Fruit fly (Drosophila melanogaster) whole organism, embryonic: Measurements from ENCODE around the gene Idi.

ENCODE experiments used
- Abd-B ChIP-seq: fragments of 200-800 bp; sonication (Bioruptor generic); optimal IDR thresholded peaks from 2 replicates; lab custom pipeline; 2018; ENCODE audit warnings: missing biosample characterization, mild to moderate bottlenecking, missing genetic modification characterization, moderate library complexity
- CG12942 ChIP-seq: fragments of 200-800 bp; sonication (Bioruptor generic); optimal IDR thresholded peaks from 3 replicates; lab custom pipeline; 2016; ENCODE audit warnings: missing biosample characterization, missing genetic modification characterization
- CG14050 ChIP-seq: fragments of 200-800 bp; sonication (Bioruptor generic); IDR thresholded peaks from 3 replicates; pipeline ENCODE4 v1.3.6; 2022; ENCODE audit warnings: missing biosample characterization, missing genetic modification characterization
- CG15269 ChIP-seq: fragments of 200-800 bp; sonication (Bioruptor generic); optimal IDR thresholded peaks from 2 replicates; lab custom pipeline; 2018; ENCODE audit warnings: missing biosample characterization, mild to moderate bottlenecking, missing genetic modification characterization, moderate library complexity
- CG16813 ChIP-seq: fragments of 200-800 bp; sonication (Bioruptor generic); IDR thresholded peaks from 3 replicates; pipeline ENCODE4 v1.3.6; 2022; ENCODE audit warnings: missing biosample characterization, missing genetic modification characterization; ENCODE audit not compliant: partially characterized antibody
- CG17361 ChIP-seq: fragments of 200-800 bp; sonication (Bioruptor generic); IDR thresholded peaks from 3 replicates; pipeline ENCODE4 v1.3.6; 2022; ENCODE audit warnings: missing biosample characterization, missing genetic modification characterization
- CG18476 ChIP-seq: fragments of 200-800 bp; sonication (Bioruptor generic); optimal IDR thresholded peaks from 2 replicates; lab custom pipeline; 2016; ENCODE audit warnings: missing biosample characterization, mild to moderate bottlenecking, missing genetic modification characterization
- CG2678 ChIP-seq: fragments of 200-800 bp; sonication (Bioruptor generic); optimal IDR thresholded peaks from 3 replicates; lab custom pipeline; 2019; ENCODE audit warnings: missing biosample characterization, mild to moderate bottlenecking, missing genetic modification characterization, moderate library complexity
- CG32772 ChIP-seq: fragments of 200-800 bp; sonication (Bioruptor generic); IDR thresholded peaks from 2 replicates; pipeline ENCODE4 v1.3.6; 2022; ENCODE audit warnings: missing biosample characterization, missing genetic modification characterization
- CG34422 ChIP-seq: fragments of 200-800 bp; sonication (Bioruptor generic); IDR thresholded peaks from 3 replicates; pipeline ENCODE4 v1.3.6; 2022; ENCODE audit warnings: missing biosample characterization, missing genetic modification characterization
- CG3726 ChIP-seq: fragments of 200-800 bp; sonication (Bioruptor generic); IDR thresholded peaks from 3 replicates; pipeline ENCODE4, ENCODE4 v1.3.6; 2022; ENCODE audit warnings: missing biosample characterization, missing genetic modification characterization
- CG43689 ChIP-seq: fragments of 200-800 bp; sonication (Bioruptor generic); IDR thresholded peaks from 2 replicates; pipeline ENCODE4 v1.3.6; 2022; ENCODE audit warnings: missing biosample characterization, missing genetic modification characterization
- CG4404 ChIP-seq: fragments of 200-800 bp; sonication (Bioruptor generic); IDR thresholded peaks from 2 replicates; pipeline ENCODE4 v1.3.6; 2022; ENCODE audit warnings: missing biosample characterization, missing genetic modification characterization
- CG6654 ChIP-seq: fragments of 200-800 bp; sonication (Bioruptor generic); optimal IDR thresholded peaks from 2 replicates; lab custom pipeline; 2017; ENCODE audit warnings: missing biosample characterization, mild to moderate bottlenecking, missing genetic modification characterization
- CG7271 ChIP-seq: fragments of 200-800 bp; sonication (Bioruptor generic); optimal IDR thresholded peaks from 2 replicates; lab custom pipeline; 2018; ENCODE audit warnings: missing biosample characterization, mild to moderate bottlenecking, missing genetic modification characterization, moderate library complexity
- CG7745 ChIP-seq: fragments of 200-800 bp; sonication (Bioruptor generic); optimal IDR thresholded peaks from 2 replicates; lab custom pipeline; 2018; ENCODE audit warnings: missing biosample characterization, mild to moderate bottlenecking, missing genetic modification characterization, moderate library complexity
- CTCF ChIP-seq: fragments of 200-800 bp; sonication (Bioruptor generic); optimal IDR thresholded peaks from 2 replicates; lab custom pipeline; 2017; ENCODE audit warnings: missing biosample characterization, mild to moderate bottlenecking, missing genetic modification characterization, moderate library complexity
- Camta ChIP-seq: fragments of 200-800 bp; sonication (Bioruptor generic); optimal IDR thresholded peaks from 2 replicates; lab custom pipeline; 2016; ENCODE audit warnings: missing biosample characterization, missing genetic modification characterization
- Chrac-16 ChIP-seq: fragments of 200-800 bp; sonication (Bioruptor generic); optimal IDR thresholded peaks from 3 replicates; lab custom pipeline; 2016; ENCODE audit warnings: missing biosample characterization, missing genetic modification characterization
- D19A ChIP-seq: fragments of 200-800 bp; optimal IDR thresholded peaks from 3 replicates; lab custom pipeline; 2019; ENCODE audit warnings: missing biosample characterization, mild to moderate bottlenecking, missing genetic modification characterization, moderate library complexity
- Meics ChIP-seq: fragments of 200-800 bp; sonication (Bioruptor generic); optimal IDR thresholded peaks from 2 replicates; lab custom pipeline; 2017; ENCODE audit warnings: missing biosample characterization, mild to moderate bottlenecking, missing genetic modification characterization
- NC2α ChIP-seq: fragments of 200-800 bp; sonication (Bioruptor generic); optimal IDR thresholded peaks from 2 replicates; lab custom pipeline; 2016; ENCODE audit warnings: missing biosample characterization, missing genetic modification characterization
- NFAT ChIP-seq: fragments of 200-800 bp; sonication (Bioruptor generic); IDR thresholded peaks from 2 replicates; pipeline ENCODE4 v1.3.6; 2022; ENCODE audit warnings: missing biosample characterization, missing genetic modification characterization
- NK7.1 ChIP-seq: fragments of 200-800 bp; sonication (Bioruptor generic); optimal IDR thresholded peaks from 3 replicates; lab custom pipeline; 2016; ENCODE audit warnings: missing biosample characterization, missing genetic modification characterization
- Sin3A ChIP-seq: fragments of >200 bp; optimal IDR thresholded peaks from 2 replicates; lab custom pipeline; 2018
- Spps ChIP-seq: fragments of 200-800 bp; sonication (Bioruptor generic); optimal IDR thresholded peaks from 2 replicates; lab custom pipeline; 2018; ENCODE audit warnings: missing biosample characterization, mild to moderate bottlenecking, missing genetic modification characterization
- Sry-δ ChIP-seq: fragments of 200-800 bp; sonication (Bioruptor generic); optimal IDR thresholded peaks from 2 replicates; lab custom pipeline; 2016; ENCODE audit warnings: missing biosample characterization, missing genetic modification characterization
- Stat92E ChIP-seq, 3 experiments: fragments of >200 bp in 2 of 3; fragments of 200-800 bp in 1 of 3; sonication (Bioruptor generic) in 1 of 3; optimal IDR thresholded peaks; 2 replicates each; lab custom pipeline; 2017 to 2019; ENCODE audit warnings: missing biosample characterization in 3 of 3, missing genetic modification characterization in 3 of 3, mild to moderate bottlenecking in 1 of 3, moderate library complexity in 1 of 3
- TFAM ChIP-seq: fragments of 200-800 bp; sonication (Bioruptor generic); optimal IDR thresholded peaks from 2 replicates; lab custom pipeline; 2017; ENCODE audit warnings: missing biosample characterization, missing genetic modification characterization, inconsistent platforms
- YL-1 ChIP-seq: fragments of 200-800 bp; sonication (Bioruptor generic); optimal IDR thresholded peaks from 3 replicates; lab custom pipeline; 2017; ENCODE audit warnings: missing biosample characterization, mild to moderate bottlenecking, missing genetic modification characterization
- bigmax ChIP-seq: fragments of 200-800 bp; sonication (Bioruptor generic); optimal IDR thresholded peaks from 2 replicates; lab custom pipeline; 2018; ENCODE audit warnings: missing biosample characterization, mild to moderate bottlenecking, missing genetic modification characterization
- cg ChIP-seq: fragments of 200-800 bp; sonication (Bioruptor generic); optimal IDR thresholded peaks from 3 replicates; lab custom pipeline; 2019; ENCODE audit warnings: missing biosample characterization, mild to moderate bottlenecking, missing genetic modification characterization, moderate library complexity
- croc ChIP-seq: fragments of 200-800 bp; sonication (Bioruptor generic); conservative IDR thresholded peaks from 3 replicates; pipeline ENCODE4 v1.3.6; 2022; ENCODE audit warnings: missing biosample characterization, missing genetic modification characterization
- cwo ChIP-seq: fragments of 200-800 bp; sonication (Bioruptor generic); optimal IDR thresholded peaks from 3 replicates; lab custom pipeline; 2017; ENCODE audit warnings: missing biosample characterization, missing genetic modification characterization, mild to moderate bottlenecking, moderate library complexity, missing genetic modification reagents
- fd3F ChIP-seq: fragments of 200-800 bp; sonication (Bioruptor generic); optimal IDR thresholded peaks from 2 replicates; lab custom pipeline; 2018; ENCODE audit warnings: missing biosample characterization, mild to moderate bottlenecking, missing genetic modification characterization, moderate library complexity
- gce ChIP-seq: fragments of 200-800 bp; sonication (Bioruptor generic); IDR thresholded peaks from 3 replicates; pipeline ENCODE4 v1.3.6; 2022; ENCODE audit warnings: missing biosample characterization, missing genetic modification characterization
- her ChIP-seq: fragments of 200-800 bp; sonication (Bioruptor generic); optimal IDR thresholded peaks from 2 replicates; lab custom pipeline; 2016; ENCODE audit warnings: missing biosample characterization, missing genetic modification characterization
- ind ChIP-seq: fragments of 200-800 bp; sonication (Bioruptor generic); optimal IDR thresholded peaks from 3 replicates; lab custom pipeline; 2016; ENCODE audit warnings: missing biosample characterization, missing genetic modification characterization
- kni ChIP-seq: fragments of 200-800 bp; sonication (Bioruptor generic); optimal IDR thresholded peaks from 3 replicates; lab custom pipeline; 2017; ENCODE audit warnings: mild to moderate bottlenecking, missing biosample characterization, missing genetic modification reagents, missing genetic modification characterization
- nmo ChIP-seq: fragments of 200-800 bp; sonication (Bioruptor generic); optimal IDR thresholded peaks from 2 replicates; lab custom pipeline; 2018; ENCODE audit warnings: missing biosample characterization, mild to moderate bottlenecking, missing genetic modification characterization, moderate library complexity
- otp ChIP-seq: fragments of 200-800 bp; sonication (Bioruptor generic); IDR thresholded peaks from 3 replicates; pipeline ENCODE4, ENCODE4 v1.3.6; 2022; ENCODE audit warnings: missing biosample characterization, missing genetic modification characterization
- p53 ChIP-seq: fragments of 200-800 bp; sonication (Bioruptor generic); optimal IDR thresholded peaks from 2 replicates; lab custom pipeline; 2016; ENCODE audit warnings: missing biosample characterization, missing genetic modification characterization
- pho ChIP-seq: fragments of 200-800 bp; sonication (Bioruptor generic); optimal IDR thresholded peaks from 2 replicates; lab custom pipeline; 2016; ENCODE audit warnings: missing biosample characterization, missing genetic modification characterization
- repo ChIP-seq: fragments of 200-800 bp; sonication (Bioruptor generic); optimal IDR thresholded peaks from 2 replicates; lab custom pipeline; 2016; ENCODE audit warnings: missing biosample characterization, missing genetic modification characterization
- run ChIP-seq: fragments of 200-800 bp; sonication (Bioruptor generic); optimal IDR thresholded peaks from 3 replicates; lab custom pipeline; 2018; ENCODE audit warnings: missing biosample characterization, mild to moderate bottlenecking, missing genetic modification characterization
- sd ChIP-seq: fragments of 200-800 bp; sonication (Bioruptor generic); optimal IDR thresholded peaks from 3 replicates; lab custom pipeline; 2018; ENCODE audit warnings: missing biosample characterization, mild to moderate bottlenecking, missing genetic modification characterization, moderate library complexity
- sima ChIP-seq: fragments of 200-800 bp; sonication (Bioruptor generic); optimal IDR thresholded peaks from 2 replicates; lab custom pipeline; 2016; ENCODE audit warnings: missing biosample characterization, missing genetic modification characterization
- slou ChIP-seq: fragments of 200-800 bp; sonication (Bioruptor generic); optimal IDR thresholded peaks from 3 replicates; lab custom pipeline; 2016; ENCODE audit warnings: missing biosample characterization, missing genetic modification characterization
- sob ChIP-seq: fragments of 200-800 bp; sonication (Bioruptor generic); IDR thresholded peaks from 2 replicates; pipeline ENCODE4 v1.3.6; 2022; ENCODE audit warnings: missing biosample characterization, missing genetic modification characterization
- sug ChIP-seq: fragments of 200-800 bp; optimal IDR thresholded peaks from 2 replicates; lab custom pipeline; 2019; ENCODE audit warnings: missing biosample characterization, mild to moderate bottlenecking, missing genetic modification characterization, moderate library complexity
- tgo ChIP-seq: fragments of 200-800 bp; sonication (Bioruptor generic); IDR thresholded peaks from 3 replicates; pipeline ENCODE4 v1.3.6; 2022; ENCODE audit warnings: missing biosample characterization, missing genetic modification characterization
- zfh1 ChIP-seq: fragments of 200-800 bp; sonication (Bioruptor generic); IDR thresholded peaks from 3 replicates; pipeline ENCODE4 v1.3.6; 2022; ENCODE audit warnings: missing biosample characterization, missing genetic modification characterization

Idi gene

DNA sequence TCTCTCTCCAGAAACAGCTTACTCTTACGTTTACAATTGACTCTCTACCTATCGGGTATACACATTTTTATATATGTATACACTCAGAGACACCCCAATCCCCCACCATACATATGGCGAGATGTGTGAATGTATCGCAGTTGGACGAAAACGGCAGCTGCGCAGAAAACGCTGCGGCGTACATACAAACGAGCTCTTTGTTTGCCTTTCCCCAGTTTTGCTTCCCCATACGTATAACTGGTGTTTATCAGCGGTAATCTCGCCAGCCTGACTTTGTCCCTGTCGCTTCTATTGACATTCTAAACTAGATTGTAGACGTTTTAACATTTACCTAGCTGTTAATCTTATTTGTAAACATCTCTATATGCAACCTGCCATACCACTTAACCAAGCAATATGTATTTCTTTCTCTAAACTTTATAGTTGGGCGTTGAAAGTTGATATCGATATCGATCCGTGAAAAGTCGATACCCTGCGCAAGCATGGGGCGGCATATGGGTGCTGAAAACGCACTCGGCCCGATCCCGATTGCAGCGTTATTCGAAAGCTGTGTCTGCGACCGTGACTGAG lies 27.5 kb downstream of the Idi start (continued):
- peak; percentile 76 for TF ChIP-seq cg (GFP tag; lab: Kevin White, UChicago)
- no peak for TF ChIP-seq zfh1 (GFP tag; lab: Robert Waterston, UW)
- peak; percentile 39 for TF ChIP-seq D19A (tag; lab: Kevin White, UChicago)
- peak; percentile 88 for TF ChIP-seq CG2678 (tag; lab: Kevin White, UChicago)
- TF ChIP-seq CG6654: no peak
- peak; percentile 62 for TF ChIP-seq sima (GFP tag; lab: Kevin White, UChicago)
- TF ChIP-seq pho (GFP tag; lab: Kevin White, UChicago): peak; percentile 60
- peak; percentile 78 for TF ChIP-seq NK7.1 (GFP tag; lab: Kevin White, UChicago)
- no peak for TF ChIP-seq tgo (GFP tag; lab: Robert Waterston, UW)
- peak; percentile 56 for TF ChIP-seq her (GFP tag; lab: Kevin White, UChicago)
- TF ChIP-seq slou (GFP tag; lab: Kevin White, UChicago): peak; percentile 32
- TF ChIP-seq sob (GFP tag; lab: Robert Waterston, UW): no peak
- TF ChIP-seq TFAM: peak; percentile 44
- no peak for TF ChIP-seq CG17361
- TF ChIP-seq Spps (tag; lab: Kevin White, UChicago): peak; percentile 45
- TF ChIP-seq NC2α (GFP tag; lab: Kevin White, UChicago): peak; percentile 68
- no peak for TF ChIP-seq ind
- peak; percentile 53 for TF ChIP-seq repo (GFP tag; lab: Kevin White, UChicago)
- peak; percentile 78 for TF ChIP-seq Meics (GFP tag; lab: Kevin White, UChicago)
- no peak for TF ChIP-seq nmo
- peak; percentile 98 for TF ChIP-seq kni (GFP tag; lab: Kevin White, UChicago)
- TF ChIP-seq run: peak; percentile 11
- no peak for TF ChIP-seq Chrac-16 (GFP tag; lab: Kevin White, UChicago)
- TF ChIP-seq CG34422 (GFP tag; lab: Robert Waterston, UW): no peak
- no peak for TF ChIP-seq otp (GFP tag; lab: Robert Waterston, UW)
- peak; percentile 53 for TF ChIP-seq sd (tag; lab: Kevin White, UChicago)
- TF ChIP-seq NFAT (GFP tag; lab: Robert Waterston, UW): no peak
- no peak for TF ChIP-seq CG3726 (GFP tag; lab: Robert Waterston, UW)
- TF ChIP-seq CG14050 (GFP tag; lab: Robert Waterston, UW): no peak
- no peak for TF ChIP-seq croc (GFP tag; lab: Robert Waterston, UW)
- peak in 1 of 3 experiments; percentile 19 for TF ChIP-seq Stat92E (GFP tag; optimal IDR thresholded peaks at IDR 0.05; lab: Kevin White, UChicago)
- peak; percentile 35 for TF ChIP-seq CG12942 (GFP tag; lab: Kevin White, UChicago)
- TF ChIP-seq Camta (GFP tag; lab: Kevin White, UChicago): peak; percentile 60
- TF ChIP-seq YL-1 (GFP tag; lab: Kevin White, UChicago): peak; percentile 40
- peak; percentile 64 for TF ChIP-seq CG18476 (GFP tag; lab: Kevin White, UChicago)
- TF ChIP-seq Sin3A (lab: Kevin White, UChicago): no peak
- TF ChIP-seq Abd-B (GFP tag; lab: Kevin White, UChicago): no peak
- no peak for TF ChIP-seq gce
- no peak for TF ChIP-seq CG32772 (GFP tag; lab: Robert Waterston, UW)
- peak; percentile 74 for TF ChIP-seq sug (tag; lab: Kevin White, UChicago)
- no peak for TF ChIP-seq CG16813 (GFP tag; lab: Robert Waterston, UW)
- TF ChIP-seq cwo: peak; percentile 70
- peak; percentile 59 for TF ChIP-seq bigmax (GFP tag; lab: Kevin White, UChicago)
- peak; percentile 14 for TF ChIP-seq p53 (GFP tag; lab: Kevin White, UChicago)
- peak; percentile 65 for TF ChIP-seq fd3F
- peak; percentile 28 for TF ChIP-seq Sry-δ (GFP tag; lab: Kevin White, UChicago)
- peak; percentile 12 for TF ChIP-seq CG7745 (tag; lab: Kevin White, UChicago)
- no peak for TF ChIP-seq CG43689
- peak; percentile 53 for TF ChIP-seq CG15269 (tag; lab: Kevin White, UChicago)
- no peak for TF ChIP-seq CG7271 (tag; lab: Kevin White, UChicago)
- TF ChIP-seq CG4404 (GFP tag; lab: Robert Waterston, UW): no peak
- TF ChIP-seq CTCF (GFP tag; lab: Kevin White, UChicago): peak; percentile 22
